Worm (Caenorhabditis elegans): Measurements from ENCODE around the gene srh-265.

DNA sequence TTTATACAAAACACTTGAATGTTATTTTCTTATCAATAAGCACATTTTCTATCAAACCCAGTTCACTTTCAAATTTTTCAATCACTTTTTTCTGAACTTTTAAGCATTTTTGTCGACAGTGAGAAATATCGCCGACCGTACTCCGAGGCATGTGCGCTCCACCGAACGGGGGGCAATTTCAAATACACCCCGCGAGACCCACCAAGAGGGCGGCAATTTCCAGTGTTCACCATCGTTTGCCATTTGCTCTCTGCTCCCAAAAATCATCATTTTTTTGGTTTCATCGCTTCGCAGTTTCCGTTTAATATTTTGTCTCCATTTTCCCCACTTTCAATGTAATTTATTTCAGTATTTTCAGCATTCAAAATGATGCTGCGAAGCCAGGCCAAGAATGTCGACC lies 20.7 kb upstream of the srh-265 start, which contains the start of gene cyb-3:
- TF ChIP-seq R02D3.7 (tag; optimal IDR thresholded peaks at IDR 0.05) (no peak), ztf-11 (tag; optimal IDR thresholded peaks at IDR 0.05) (no peak), mdl-1 (tag; optimal IDR thresholded peaks at IDR 0.05) (no peak), unc-55 (GFP tag; optimal IDR thresholded peaks at IDR 0.05) (no peak), lin-13 (GFP tag; optimal IDR thresholded peaks at IDR 0.05) (no peak), ama-1 (optimal IDR thresholded peaks at IDR 0.05) (no peak), snpc-4 (tag; optimal IDR thresholded peaks at IDR 0.05) (no peak), nhr-10 (tag; optimal IDR thresholded peaks at IDR 0.05) (no peak), unc-62 (GFP tag; optimal IDR thresholded peaks at IDR 0.05) (no peak), blmp-1 (tag; optimal IDR thresholded peaks at IDR 0.05; ENCODE audit: insufficient read depth) (no peak)

Measured in whole organism, L2 larva.